Fruit fly (Drosophila melanogaster) whole organism, embryonic: ENCODE results near the gene Nup358.

ENCODE experiments used
- ATbp ChIP-seq: fragments of 200-800 bp; sonication (Bioruptor generic); optimal IDR thresholded peaks from 2 replicates; lab custom pipeline; 2017; ENCODE audit warnings: missing biosample characterization, mild to moderate bottlenecking, missing genetic modification characterization, missing genetic modification reagents
- Atf-2 ChIP-seq: fragments of 200-800 bp; sonication (Bioruptor generic); optimal IDR thresholded peaks from 2 replicates; lab custom pipeline; 2016; ENCODE audit warnings: missing biosample characterization, missing genetic modification characterization
- CG11085 ChIP-seq: fragments of 200-800 bp; sonication (Bioruptor generic); IDR thresholded peaks from 2 replicates; pipeline ENCODE4 v1.3.6; 2022; ENCODE audit warnings: missing biosample characterization, missing genetic modification characterization
- CG11093 ChIP-seq: fragments of 200-800 bp; sonication (Bioruptor generic); IDR thresholded peaks from 3 replicates; pipeline ENCODE4 v1.3.6; 2022; ENCODE audit warnings: missing biosample characterization, missing genetic modification characterization
- CG13287 ChIP-seq: fragments of 200-800 bp; sonication (Bioruptor generic); IDR thresholded peaks from 2 replicates; pipeline ENCODE4 v1.3.6; 2022; ENCODE audit warnings: missing biosample characterization, missing genetic modification characterization; ENCODE audit not compliant: partially characterized antibody
- CG14860 ChIP-seq: fragments of 200-800 bp; sonication (Bioruptor generic); IDR thresholded peaks from 3 replicates; pipeline ENCODE4 v1.3.6; 2022; ENCODE audit warnings: missing biosample characterization, missing genetic modification characterization; ENCODE audit not compliant: partially characterized antibody
- CG15696 ChIP-seq: fragments of 200-800 bp; sonication (Bioruptor generic); optimal IDR thresholded peaks from 2 replicates; lab custom pipeline; 2019; ENCODE audit warnings: missing biosample characterization, mild to moderate bottlenecking, missing genetic modification characterization, moderate library complexity
- CG17802 ChIP-seq: fragments of 200-800 bp; sonication (Bioruptor generic); optimal IDR thresholded peaks from 2 replicates; lab custom pipeline; 2018; ENCODE audit warnings: missing biosample characterization, mild to moderate bottlenecking, missing genetic modification characterization, moderate library complexity
- CG18599 ChIP-seq: fragments of 200-800 bp; sonication (Bioruptor generic); optimal IDR thresholded peaks from 3 replicates; lab custom pipeline; 2017; ENCODE audit warnings: missing biosample characterization, missing genetic modification characterization, mild to moderate bottlenecking, moderate library complexity, missing genetic modification reagents
- CG18764 ChIP-seq: fragments of 200-800 bp; sonication (Bioruptor generic); optimal IDR thresholded peaks from 3 replicates; lab custom pipeline; 2016; ENCODE audit warnings: missing biosample characterization, missing genetic modification characterization
- CG2678 ChIP-seq: fragments of 200-800 bp; sonication (Bioruptor generic); optimal IDR thresholded peaks from 3 replicates; lab custom pipeline; 2019; ENCODE audit warnings: missing biosample characterization, mild to moderate bottlenecking, missing genetic modification characterization, moderate library complexity
- CG32532 ChIP-seq: fragments of 200-800 bp; sonication (Bioruptor generic); IDR thresholded peaks from 2 replicates; pipeline ENCODE4 v1.3.6; 2022; ENCODE audit warnings: missing biosample characterization, missing genetic modification characterization
- CG33213 ChIP-seq: fragments of 200-800 bp; sonication (Bioruptor generic); optimal IDR thresholded peaks from 3 replicates; lab custom pipeline; 2016; ENCODE audit warnings: missing biosample characterization, missing genetic modification characterization
- CG42726 ChIP-seq: fragments of 200-800 bp; sonication (Bioruptor generic); IDR thresholded peaks from 2 replicates; pipeline ENCODE4 v1.3.6; 2022; ENCODE audit warnings: missing biosample characterization, missing genetic modification characterization; ENCODE audit not compliant: partially characterized antibody
- CG6813 ChIP-seq: fragments of 200-800 bp; sonication (Bioruptor generic); optimal IDR thresholded peaks from 2 replicates; lab custom pipeline; 2017; ENCODE audit warnings: missing biosample characterization, missing genetic modification characterization, mild to moderate bottlenecking, moderate library complexity, missing genetic modification reagents
- CG9817 ChIP-seq: fragments of 200-800 bp; sonication (Bioruptor generic); optimal IDR thresholded peaks from 2 replicates; lab custom pipeline; 2018; ENCODE audit warnings: missing biosample characterization, mild to moderate bottlenecking, missing genetic modification characterization, moderate library complexity
- CHES-1-like ChIP-seq: fragments of 200-800 bp; sonication (Bioruptor generic); optimal IDR thresholded peaks from 2 replicates; lab custom pipeline; 2016; ENCODE audit warnings: missing biosample characterization, missing genetic modification characterization
- Deaf1 ChIP-seq: fragments of 200-800 bp; optimal IDR thresholded peaks from 3 replicates; lab custom pipeline; 2019; ENCODE audit warnings: missing biosample characterization, mild to moderate bottlenecking, missing genetic modification characterization, moderate library complexity
- Dll ChIP-seq: fragments of 200-800 bp; sonication (Bioruptor generic); IDR thresholded peaks from 4 replicates; pipeline ENCODE4 v1.3.6; 2022; ENCODE audit warnings: missing biosample characterization, missing genetic modification characterization; ENCODE audit not compliant: partially characterized antibody
- Elba2 ChIP-seq: fragments of 200-800 bp; sonication (Bioruptor generic); optimal IDR thresholded peaks from 3 replicates; lab custom pipeline; 2016; ENCODE audit warnings: missing biosample characterization, missing genetic modification characterization
- Fer1 ChIP-seq: fragments of 200-800 bp; sonication (Bioruptor generic); optimal IDR thresholded peaks from 2 replicates; lab custom pipeline; 2017; ENCODE audit warnings: missing biosample characterization, mild to moderate bottlenecking, missing genetic modification characterization
- Fer3 ChIP-seq: fragments of 200-800 bp; sonication (Bioruptor generic); optimal IDR thresholded peaks from 2 replicates; lab custom pipeline; 2018; ENCODE audit warnings: missing biosample characterization, mild to moderate bottlenecking, missing genetic modification characterization, moderate library complexity
- HLH54F ChIP-seq: fragments of 200-800 bp; sonication (Bioruptor generic); optimal IDR thresholded peaks from 3 replicates; lab custom pipeline; 2016; ENCODE audit warnings: missing biosample characterization, missing genetic modification characterization
- Hmr ChIP-seq: fragments of 200-800 bp; sonication (Bioruptor generic); optimal IDR thresholded peaks from 3 replicates; lab custom pipeline; 2017; ENCODE audit warnings: mild to moderate bottlenecking, missing biosample characterization, missing genetic modification reagents, missing genetic modification characterization
- Mrtf ChIP-seq: fragments of 200-800 bp; sonication (Bioruptor generic); IDR thresholded peaks from 3 replicates; pipeline ENCODE4 v1.3.6; 2022; ENCODE audit warnings: missing biosample characterization, missing genetic modification characterization
- Side ChIP-seq: fragments of 200-800 bp; sonication (Bioruptor generic); optimal IDR thresholded peaks from 2 replicates; lab custom pipeline; 2016; ENCODE audit warnings: missing biosample characterization, missing genetic modification characterization
- Sox102F ChIP-seq: fragments of 200-800 bp; sonication (Bioruptor generic); optimal IDR thresholded peaks from 2 replicates; lab custom pipeline; 2018; ENCODE audit warnings: missing biosample characterization, mild to moderate bottlenecking, missing genetic modification characterization, moderate library complexity
- Taf1 ChIP-seq: fragments of 200-800 bp; sonication (Bioruptor generic); IDR thresholded peaks from 2 replicates; pipeline ENCODE4 v1.3.6; 2022; ENCODE audit warnings: missing biosample characterization, missing genetic modification characterization
- cad ChIP-seq: fragments of >200 bp; optimal IDR thresholded peaks from 2 replicates; lab custom pipeline; 2017; ENCODE audit warnings: missing biosample characterization, missing genetic modification characterization
- cato ChIP-seq: fragments of 200-800 bp; sonication (Bioruptor generic); optimal IDR thresholded peaks from 2 replicates; lab custom pipeline; 2016; ENCODE audit warnings: missing biosample characterization, missing genetic modification characterization, borderline replicate concordance
- chif ChIP-seq, 2 experiments: fragments of 200-800 bp; sonication (Bioruptor generic); optimal IDR thresholded peaks; 3 replicates each; lab custom pipeline; 2016; ENCODE audit warnings: missing biosample characterization in 2 of 2, missing genetic modification characterization in 2 of 2
- dysf ChIP-seq: fragments of 200-800 bp; sonication (Bioruptor generic); IDR thresholded peaks from 3 replicates; pipeline ENCODE4 v1.3.6; 2022; ENCODE audit warnings: missing biosample characterization, missing genetic modification characterization
- emc ChIP-seq: fragments of 200-800 bp; sonication (Bioruptor generic); optimal IDR thresholded peaks from 2 replicates; lab custom pipeline; 2016; ENCODE audit warnings: missing biosample characterization, missing genetic modification characterization
- ems ChIP-seq: fragments of 200-800 bp; sonication (Bioruptor generic); optimal IDR thresholded peaks from 3 replicates; lab custom pipeline; 2016; ENCODE audit warnings: missing biosample characterization, missing genetic modification characterization
- eyg ChIP-seq: fragments of 200-800 bp; sonication (Bioruptor generic); optimal IDR thresholded peaks from 3 replicates; lab custom pipeline; 2016; ENCODE audit warnings: missing biosample characterization, missing genetic modification characterization
- fd102C ChIP-seq: fragments of 200-800 bp; sonication (Bioruptor generic); optimal IDR thresholded peaks from 2 replicates; lab custom pipeline; 2018; ENCODE audit warnings: missing biosample characterization, mild to moderate bottlenecking, missing genetic modification characterization, moderate library complexity
- gcm ChIP-seq: fragments of 200-800 bp; sonication (Bioruptor generic); optimal IDR thresholded peaks from 2 replicates; lab custom pipeline; 2019; ENCODE audit warnings: missing biosample characterization, mild to moderate bottlenecking, missing genetic modification characterization, moderate library complexity
- grn ChIP-seq: fragments of 200-800 bp; sonication (Bioruptor generic); optimal IDR thresholded peaks from 3 replicates; lab custom pipeline; 2017; ENCODE audit warnings: missing biosample characterization, missing genetic modification characterization
- kni ChIP-seq: fragments of 200-800 bp; sonication (Bioruptor generic); optimal IDR thresholded peaks from 3 replicates; lab custom pipeline; 2017; ENCODE audit warnings: mild to moderate bottlenecking, missing biosample characterization, missing genetic modification reagents, missing genetic modification characterization
- lbe ChIP-seq: fragments of 200-800 bp; sonication (Bioruptor generic); optimal IDR thresholded peaks from 2 replicates; lab custom pipeline; 2016; ENCODE audit warnings: missing biosample characterization, mild to moderate bottlenecking, missing genetic modification characterization
- lov ChIP-seq, 2 experiments: fragments of 200-800 bp in 1 of 2; fragments of >200 bp in 1 of 2; sonication (Bioruptor generic) in 1 of 2; IDR thresholded peaks in 1 of 2; optimal IDR thresholded peaks in 1 of 2; 2 replicates in 1 of 2; 3 replicates in 1 of 2; pipeline versions ENCODE4 v1.3.6 to Lab custom; 2017 to 2022; ENCODE audit warnings: missing biosample characterization in 1 of 2, missing genetic modification characterization in 1 of 2
- pzg ChIP-seq: fragments of 200-800 bp; sonication (Bioruptor generic); optimal IDR thresholded peaks from 3 replicates; lab custom pipeline; 2018; ENCODE audit warnings: missing biosample characterization, mild to moderate bottlenecking, missing genetic modification characterization, moderate library complexity
- row ChIP-seq: fragments of 200-800 bp; sonication (Bioruptor generic); IDR thresholded peaks from 3 replicates; pipeline ENCODE4 v1.3.6; 2022; ENCODE audit warnings: missing biosample characterization, missing genetic modification characterization
- seq ChIP-seq: fragments of 200-800 bp; sonication (Bioruptor generic); IDR thresholded peaks from 2 replicates; pipeline ENCODE4 v1.3.6; 2022; ENCODE audit warnings: missing biosample characterization, missing genetic modification characterization
- slbo ChIP-seq: fragments of 200-800 bp; sonication (Bioruptor generic); IDR thresholded peaks from 2 replicates; pipeline ENCODE4 v1.3.6; 2022; ENCODE audit warnings: missing biosample characterization, missing genetic modification characterization
- sob ChIP-seq: fragments of 200-800 bp; sonication (Bioruptor generic); IDR thresholded peaks from 2 replicates; pipeline ENCODE4 v1.3.6; 2022; ENCODE audit warnings: missing biosample characterization, missing genetic modification characterization
- trh ChIP-seq: fragments of 200-800 bp; sonication (Bioruptor generic); optimal IDR thresholded peaks from 2 replicates; lab custom pipeline; 2016; ENCODE audit warnings: missing biosample characterization, missing genetic modification characterization
- wek ChIP-seq: fragments of 200-800 bp; sonication (Bioruptor generic); optimal IDR thresholded peaks from 3 replicates; lab custom pipeline; 2018; ENCODE audit warnings: missing biosample characterization, mild to moderate bottlenecking, missing genetic modification characterization, moderate library complexity

The Nup358 gene

dm6 chr3R:25207405-25208003 is 41.6 kb upstream of the Nup358 start (continued):
- TF ChIP-seq slbo (GFP tag; lab: Robert Waterston, UW) (peak; percentile 65), sob (peak; percentile 66), Elba2 (no peak), CG15696 (tag; lab: Kevin White, UChicago) (peak; percentile 64), Hmr (GFP tag; lab: Kevin White, UChicago) (peak; percentile 74), wek (peak; percentile 44), CG18764 (GFP tag; lab: Kevin White, UChicago) (peak; percentile 19), CG11093 (GFP tag; lab: Robert Waterston, UW) (0 out of 3 replicates have a peak, but pooled peaks have one; percentile 28), fd102C (GFP tag; lab: Kevin White, UChicago) (no peak), grn (GFP tag; lab: Kevin White, UChicago) (peak; percentile 52), ems (peak; percentile 43), HLH54F (GFP tag; lab: Kevin White, UChicago) (peak; percentile 39), Fer3 (tag; lab: Kevin White, UChicago) (peak; percentile 72), eyg (GFP tag; lab: Kevin White, UChicago) (no peak), dysf (GFP tag; lab: Robert Waterston, UW) (peak; percentile 84), CG13287 (GFP tag; lab: Robert Waterston, UW) (no peak), Fer1 (peak; percentile 78), pzg (no peak), chif (GFP tag; optimal IDR thresholded peaks at IDR 0.05; lab: Kevin White, UChicago) (peak in 1 of 2 experiments; percentile 56), Side (peak; percentile 33), CG11085 (GFP tag; lab: Robert Waterston, UW) (no peak), cad (no peak), gcm (peak; percentile 79), lov (optimal IDR thresholded peaks at IDR 0.05; lab: Kevin White, UChicago) (no peak), lov (GFP tag; IDR thresholded peaks at IDR 0.05; lab: Robert Waterston, UW) (0 out of 3 replicates have a peak, but pooled peaks have one; percentile 55), CG17802 (tag; lab: Kevin White, UChicago) (peak; percentile 21), Deaf1 (tag; lab: Kevin White, UChicago) (peak; percentile 49), lbe (GFP tag; lab: Kevin White, UChicago) (peak; percentile 7), CG18599 (GFP tag; lab: Kevin White, UChicago) (peak; percentile 74), Taf1 (GFP tag; lab: Robert Waterston, UW) (0 out of 2 replicates have a peak, but pooled peaks have one; percentile 16), CG32532 (GFP tag; lab: Robert Waterston, UW) (peak; percentile 68), CG2678 (peak; percentile 84), Atf-2 (GFP tag; lab: Kevin White, UChicago) (no peak), CG33213 (GFP tag; lab: Kevin White, UChicago) (no peak), seq (GFP tag; lab: Robert Waterston, UW) (peak; percentile 73), CG42726 (no peak), row (GFP tag; lab: Robert Waterston, UW) (peak; percentile 84), Dll (GFP tag; lab: Robert Waterston, UW) (no peak), kni (GFP tag; lab: Kevin White, UChicago) (no peak), CG9817 (tag; lab: Kevin White, UChicago) (peak; percentile 62), CHES-1-like (GFP tag; lab: Kevin White, UChicago) (peak; percentile 25), CG6813 (GFP tag; lab: Kevin White, UChicago) (peak; percentile 21), trh (GFP tag; lab: Kevin White, UChicago) (peak; percentile 10), ATbp (peak; percentile 78), Mrtf (GFP tag; lab: Robert Waterston, UW) (peak; percentile 63; the same call in 1 of the 3 replicates), CG14860 (GFP tag; lab: Robert Waterston, UW) (no peak), emc (GFP tag; lab: Kevin White, UChicago) (no peak), Sox102F (GFP tag; lab: Kevin White, UChicago) (peak; percentile 83), cato (GFP tag; lab: Kevin White, UChicago) (no peak)
